Fruit fly (Drosophila melanogaster) whole organism, prepupa: ENCODE results near the gene Phae2.

Experiments
- Blimp-1 ChIP-seq: fragments of 200-800 bp; sonication (Bioruptor generic); optimal IDR thresholded peaks from 3 replicates; lab custom pipeline; 2017; ENCODE audit warnings: missing biosample characterization, missing genetic modification characterization, mild to moderate bottlenecking, moderate library complexity, missing genetic modification reagents
- CG11294 ChIP-seq: fragments of 200-800 bp; sonication (Bioruptor generic); IDR thresholded peaks from 2 replicates; pipeline ENCODE4 v1.3.6; 2022; ENCODE audit warnings: missing biosample characterization, missing genetic modification characterization
- CG11762 ChIP-seq: fragments of 200-800 bp; sonication (Bioruptor generic); optimal IDR thresholded peaks from 3 replicates; lab custom pipeline; 2016; ENCODE audit warnings: missing biosample characterization, missing genetic modification characterization; ENCODE audit not compliant: insufficient read depth
- CG15336 ChIP-seq: fragments of 200-800 bp; sonication (Bioruptor generic); IDR thresholded peaks from 2 replicates; pipeline ENCODE4 v1.3.6; 2022; ENCODE audit warnings: missing biosample characterization, missing genetic modification characterization
- CG1621 ChIP-seq: fragments of 200-800 bp; sonication (Bioruptor generic); optimal IDR thresholded peaks from 3 replicates; lab custom pipeline; 2018; ENCODE audit warnings: missing biosample characterization, mild to moderate bottlenecking, missing genetic modification characterization
- CG16779 ChIP-seq: fragments of 200-800 bp; sonication (Bioruptor generic); optimal IDR thresholded peaks from 3 replicates; lab custom pipeline; 2017; ENCODE audit warnings: missing biosample characterization, mild to moderate bottlenecking, missing genetic modification characterization
- CG31627 ChIP-seq: fragments of 200-800 bp; sonication (Bioruptor generic); optimal IDR thresholded peaks from 3 replicates; lab custom pipeline; 2016; ENCODE audit warnings: missing biosample characterization, missing genetic modification characterization
- CG32006 ChIP-seq: fragments of 200-800 bp; sonication (Bioruptor generic); optimal IDR thresholded peaks from 3 replicates; lab custom pipeline; 2017; ENCODE audit warnings: missing biosample characterization, mild to moderate bottlenecking, missing genetic modification characterization
- CG34406 ChIP-seq: fragments of 200-800 bp; sonication (Bioruptor generic); optimal IDR thresholded peaks from 3 replicates; lab custom pipeline; 2016; ENCODE audit warnings: missing biosample characterization, missing genetic modification characterization
- CG3919 ChIP-seq: fragments of 200-800 bp; sonication (Bioruptor generic); optimal IDR thresholded peaks from 3 replicates; lab custom pipeline; 2016; ENCODE audit warnings: missing biosample characterization, missing genetic modification characterization
- CG4318 ChIP-seq: fragments of 200-800 bp; sonication (Bioruptor generic); optimal IDR thresholded peaks from 3 replicates; lab custom pipeline; 2017; ENCODE audit warnings: missing biosample characterization, mild to moderate bottlenecking, missing genetic modification characterization
- CG6792 ChIP-seq: fragments of 200-800 bp; sonication (Bioruptor generic); optimal IDR thresholded peaks from 3 replicates; lab custom pipeline; 2016; ENCODE audit warnings: missing biosample characterization, missing genetic modification characterization
- CG6808 ChIP-seq: fragments of 200-800 bp; sonication (Bioruptor generic); optimal IDR thresholded peaks from 3 replicates; lab custom pipeline; 2017; ENCODE audit warnings: missing biosample characterization, missing genetic modification characterization, mild to moderate bottlenecking, moderate library complexity, missing genetic modification reagents
- CG6854 ChIP-seq: fragments of 200-800 bp; sonication (Bioruptor generic); optimal IDR thresholded peaks from 2 replicates; lab custom pipeline; 2017; ENCODE audit warnings: missing biosample characterization, mild to moderate bottlenecking, missing genetic modification characterization
- CG7368 ChIP-seq: fragments of 200-800 bp; sonication (Bioruptor generic); optimal IDR thresholded peaks from 3 replicates; lab custom pipeline; 2016; ENCODE audit warnings: missing biosample characterization, missing genetic modification characterization
- CG8119 ChIP-seq: fragments of 200-800 bp; sonication (Bioruptor generic); IDR thresholded peaks from 3 replicates; pipeline ENCODE4 v1.3.6; 2022; ENCODE audit warnings: missing biosample characterization, missing genetic modification characterization
- CG8319 ChIP-seq: fragments of 200-800 bp; sonication (Bioruptor generic); optimal IDR thresholded peaks from 3 replicates; lab custom pipeline; 2016; ENCODE audit warnings: missing biosample characterization, missing genetic modification characterization
- CG8632 ChIP-seq: fragments of 200-800 bp; sonication (Bioruptor generic); optimal IDR thresholded peaks from 3 replicates; lab custom pipeline; 2016; ENCODE audit warnings: missing biosample characterization, missing genetic modification characterization
- CG9139 ChIP-seq: fragments of 200-800 bp; sonication (Bioruptor generic); optimal IDR thresholded peaks from 3 replicates; lab custom pipeline; 2017; ENCODE audit warnings: missing biosample characterization, mild to moderate bottlenecking, missing genetic modification characterization
- Eip78C ChIP-seq: fragments of 200-800 bp; sonication (Bioruptor generic); peaks from one replicate; lab custom pipeline; 2016; ENCODE audit warnings: missing biosample characterization, missing genetic modification characterization
- Eip93F ChIP-seq: fragments of 200-800 bp; sonication (Bioruptor generic); optimal IDR thresholded peaks from 2 replicates; lab custom pipeline; 2016; ENCODE audit warnings: missing biosample characterization, mild to moderate bottlenecking, missing genetic modification characterization
- Ets96B ChIP-seq: fragments of 200-800 bp; optimal IDR thresholded peaks from 2 replicates; lab custom pipeline; 2019; ENCODE audit warnings: missing biosample characterization, mild to moderate bottlenecking, missing genetic modification characterization, moderate library complexity
- Hr39 ChIP-seq: fragments of 200-800 bp; sonication (Bioruptor generic); optimal IDR thresholded peaks from 2 replicates; lab custom pipeline; 2016; ENCODE audit warnings: missing biosample characterization, missing genetic modification characterization
- Sox14 ChIP-seq: fragments of 200-800 bp; sonication (Bioruptor generic); optimal IDR thresholded peaks from 3 replicates; lab custom pipeline; 2016; ENCODE audit warnings: missing biosample characterization, missing genetic modification characterization
- Sox15 ChIP-seq: fragments of 200-800 bp; sonication (Bioruptor generic); optimal IDR thresholded peaks from 3 replicates; lab custom pipeline; 2016; ENCODE audit warnings: missing biosample characterization, missing genetic modification characterization
- dac ChIP-seq: fragments of 200-800 bp; sonication (Bioruptor generic); optimal IDR thresholded peaks from 2 replicates; lab custom pipeline; 2017; ENCODE audit warnings: missing biosample characterization, mild to moderate bottlenecking, missing genetic modification characterization
- dsx ChIP-seq: fragments of 200-800 bp; optimal IDR thresholded peaks from 3 replicates; lab custom pipeline; 2019; ENCODE audit warnings: missing biosample characterization, mild to moderate bottlenecking, missing genetic modification characterization, moderate library complexity; ENCODE audit not compliant: poor library complexity, severe bottlenecking
- eg ChIP-seq: fragments of 200-800 bp; sonication (Bioruptor generic); IDR thresholded peaks from 3 replicates; pipeline ENCODE4 v1.3.6; 2022; ENCODE audit warnings: missing biosample characterization, missing genetic modification characterization
- esn ChIP-seq: fragments of 200-800 bp; sonication (Bioruptor generic); optimal IDR thresholded peaks from 2 replicates; lab custom pipeline; 2016; ENCODE audit warnings: missing biosample characterization, mild to moderate bottlenecking, missing genetic modification characterization, moderate library complexity
- fd85E ChIP-seq: fragments of 200-800 bp; sonication (Bioruptor generic); optimal IDR thresholded peaks from 3 replicates; lab custom pipeline; 2016; ENCODE audit warnings: missing biosample characterization, missing genetic modification characterization
- fkh ChIP-seq: fragments of 200-800 bp; sonication (Bioruptor generic); optimal IDR thresholded peaks from 3 replicates; lab custom pipeline; 2017; ENCODE audit warnings: missing biosample characterization, mild to moderate bottlenecking, missing genetic modification characterization, moderate library complexity
- lz ChIP-seq: fragments of 200-800 bp; sonication (Bioruptor generic); optimal IDR thresholded peaks from 3 replicates; lab custom pipeline; 2016; ENCODE audit warnings: missing biosample characterization, missing genetic modification characterization
- net ChIP-seq: fragments of 200-800 bp; sonication (Bioruptor generic); optimal IDR thresholded peaks from 3 replicates; lab custom pipeline; 2016; ENCODE audit warnings: missing biosample characterization, missing genetic modification characterization
- pdm3 ChIP-seq: fragments of 200-800 bp; sonication (Bioruptor generic); optimal IDR thresholded peaks from 3 replicates; lab custom pipeline; 2016; ENCODE audit warnings: missing biosample characterization, missing genetic modification characterization
- salr ChIP-seq, 2 experiments: fragments of 200-800 bp; sonication (Bioruptor generic); optimal IDR thresholded peaks; 3 replicates each; lab custom pipeline; 2016 to 2018; ENCODE audit warnings: missing biosample characterization in 2 of 2, missing genetic modification characterization in 2 of 2, mild to moderate bottlenecking in 1 of 2
- ss ChIP-seq, 2 experiments: fragments of 200-800 bp; sonication (Bioruptor generic); optimal IDR thresholded peaks; 2 replicates in 1 of 2; 3 replicates in 1 of 2; lab custom pipeline; 2017 to 2018; ENCODE audit warnings: mild to moderate bottlenecking in 2 of 2, missing biosample characterization in 2 of 2, missing genetic modification characterization in 2 of 2, moderate library complexity in 1 of 2

The Phae2 gene

DNA sequence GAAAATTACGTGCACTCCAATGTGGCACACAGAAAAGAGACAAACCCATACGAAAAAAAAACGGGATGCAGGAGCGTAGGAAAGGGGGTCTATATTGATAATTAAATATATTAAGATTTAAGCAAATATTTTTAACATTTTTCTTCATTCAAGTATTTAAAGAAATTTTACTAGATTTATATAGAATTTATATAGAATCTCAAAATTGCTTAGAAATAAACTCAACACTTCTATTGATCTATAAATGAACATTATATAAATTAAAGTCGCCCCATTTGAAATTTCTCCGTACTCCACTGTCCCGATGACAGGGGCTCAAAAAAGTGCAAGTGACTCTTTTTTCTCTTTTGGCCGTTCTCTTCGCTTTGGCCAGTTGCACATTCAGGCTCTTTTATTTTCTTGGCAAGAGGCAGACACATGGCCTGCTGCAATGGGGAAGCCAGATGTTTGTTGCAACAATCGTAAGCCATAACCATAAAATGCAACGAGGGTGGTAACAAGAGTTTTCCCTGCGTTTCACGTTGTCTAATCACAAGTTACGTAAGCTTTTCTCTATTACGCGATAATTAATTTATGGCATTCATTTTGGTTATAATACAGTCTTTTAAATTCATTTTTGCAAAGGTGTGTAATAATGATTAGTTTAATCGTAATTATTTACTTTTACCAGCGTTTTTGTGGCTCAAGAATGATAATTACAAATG lies 45.1 kb upstream of the Phae2 start (continued):
- TF ChIP-seq net (GFP tag; lab: Kevin White, UChicago) (peak; percentile 93), CG6854 (GFP tag; lab: Kevin White, UChicago) (peak; percentile 69), Ets96B (tag; lab: Kevin White, UChicago) (peak; percentile 91), esn (GFP tag; lab: Kevin White, UChicago) (peak; percentile 87), CG8119 (GFP tag; lab: Robert Waterston, UW) (peak; percentile 99), eg (GFP tag; lab: Robert Waterston, UW) (peak; percentile 96), CG34406 (GFP tag; lab: Kevin White, UChicago) (peak; percentile 90), CG1621 (tag; lab: Kevin White, UChicago) (peak; percentile 67), CG7368 (GFP tag; lab: Kevin White, UChicago) (peak; percentile 84), Sox15 (GFP tag; lab: Kevin White, UChicago) (peak; percentile 66), CG11294 (GFP tag; lab: Robert Waterston, UW) (peak; percentile 87), dac (GFP tag; lab: Kevin White, UChicago) (peak; percentile 98), CG15336 (GFP tag; lab: Robert Waterston, UW) (peak; percentile 98), Eip78C (GFP tag; lab: Kevin White, UChicago) (peak; percentile 97), fd85E (peak; percentile 49), CG4318 (peak; percentile 99), ss (GFP tag; optimal IDR thresholded peaks at IDR 0.05; lab: Kevin White, UChicago) (peak; percentile 91 to 92), Eip93F (GFP tag; lab: Kevin White, UChicago) (peak; percentile 75), CG6792 (peak; percentile 87), lz (GFP tag; lab: Kevin White, UChicago) (peak; percentile 66), salr (GFP tag; optimal IDR thresholded peaks at IDR 0.05; lab: Kevin White, UChicago) (peak; percentile 55 to 98), CG9139 (GFP tag; lab: Kevin White, UChicago) (peak; percentile 85), fkh (GFP tag; lab: Kevin White, UChicago) (no peak), CG31627 (GFP tag; lab: Kevin White, UChicago) (peak; percentile 36), Sox14 (GFP tag; lab: Kevin White, UChicago) (peak; percentile 82), Hr39 (peak; percentile 41), CG16779 (tag; lab: Kevin White, UChicago) (peak; percentile 91), CG6808 (GFP tag; lab: Kevin White, UChicago) (peak; percentile 90), Blimp-1 (peak; percentile 97), CG32006 (GFP tag; lab: Kevin White, UChicago) (peak; percentile 100), CG3919 (peak; percentile 93), CG11762 (peak; percentile 88), CG8632 (GFP tag; lab: Kevin White, UChicago) (peak; percentile 89), pdm3 (GFP tag; lab: Kevin White, UChicago) (peak; percentile 84), CG8319 (GFP tag; lab: Kevin White, UChicago) (peak; percentile 64)

DNA sequence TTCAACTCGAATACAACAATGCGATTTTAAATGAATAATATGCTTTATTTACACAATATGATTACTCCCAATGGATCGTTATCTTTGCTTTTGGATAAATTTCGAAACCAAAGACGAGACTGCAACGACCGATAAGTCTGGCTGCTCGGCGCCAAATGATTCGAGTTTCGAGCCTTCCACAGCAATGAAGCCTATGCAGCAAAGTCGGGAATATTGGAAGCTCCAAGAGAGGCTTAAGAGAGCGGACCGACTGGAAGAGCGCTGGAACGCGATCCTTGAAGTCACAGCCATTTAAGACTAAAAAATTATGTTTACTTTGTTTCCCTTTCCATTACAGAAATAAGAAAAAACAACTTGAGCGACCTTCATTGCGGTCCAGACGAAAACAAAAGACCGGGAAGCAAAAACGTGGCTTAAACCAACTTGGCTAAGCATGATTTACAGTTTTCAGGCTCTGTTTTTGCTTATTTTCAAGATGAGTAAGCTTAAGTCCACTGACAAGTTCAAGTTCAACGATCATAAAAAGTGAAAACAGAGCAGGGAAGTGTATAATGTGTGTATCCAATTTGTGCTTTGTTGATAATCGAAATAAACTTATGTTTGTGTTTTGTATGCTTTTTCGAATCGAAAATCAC lies 44.2 kb upstream of the Phae2 start, which contains the start of gene firl:
firl (minus strand) TSS at position 159 of the 635 bp plus-strand sequence.
- peak; percentile 79 for TF ChIP-seq Blimp-1
- peak; percentile 78 for TF ChIP-seq dsx (GFP tag; lab: Kevin White, UChicago)
- no peak for TF ChIP-seq Eip93F (GFP tag; lab: Kevin White, UChicago)
- TF ChIP-seq pdm3 (GFP tag; lab: Kevin White, UChicago) = no peak
- peak; percentile 39 to 61 for TF ChIP-seq ss (GFP tag; optimal IDR thresholded peaks at IDR 0.05; lab: Kevin White, UChicago)
- peak; percentile 2 for TF ChIP-seq Eip78C (GFP tag; lab: Kevin White, UChicago)
- TF ChIP-seq CG6808 (GFP tag; lab: Kevin White, UChicago) = peak; percentile 88
